Worm (Caenorhabditis elegans): ENCODE measurements around the gene cey-1.

DNA sequence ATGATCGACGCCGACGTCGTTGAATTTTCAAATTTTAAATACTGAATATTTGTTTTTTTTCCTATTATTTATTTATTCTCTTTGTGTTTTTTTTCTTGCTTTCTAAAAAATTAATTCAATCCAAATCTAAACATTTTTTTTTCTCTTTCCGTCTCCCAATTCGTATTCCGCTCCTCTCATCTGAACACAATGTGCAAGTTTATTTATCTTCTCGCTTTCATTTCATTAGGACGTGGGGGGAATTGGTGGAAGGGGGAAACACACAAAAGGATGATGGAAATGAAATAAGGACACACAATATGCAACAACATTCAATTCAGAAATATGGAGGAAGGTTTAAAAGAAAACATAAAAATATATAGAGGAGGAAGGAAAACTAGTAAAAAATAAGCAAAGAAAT is 13.2 kb downstream of the cey-1 start:
- no peak for TF ChIP-seq cnd-1 (tag; optimal IDR thresholded peaks at IDR 0.05)
- TF ChIP-seq snpc-4 (tag; optimal IDR thresholded peaks at IDR 0.05): no peak
- TF ChIP-seq lsy-2 (tag; optimal IDR thresholded peaks at IDR 0.05): no peak
- TF ChIP-seq mab-5 (tag; optimal IDR thresholded peaks at IDR 0.05): no peak
- no peak for TF ChIP-seq elt-1 (tag; optimal IDR thresholded peaks at IDR 0.05; ENCODE audit: borderline replicate concordance, insufficient read depth)
- TF ChIP-seq blmp-1 (tag; optimal IDR thresholded peaks at IDR 0.05): peak; percentile 83
- no peak for TF ChIP-seq elt-3 (tag; optimal IDR thresholded peaks at IDR 0.05)
- no peak for TF ChIP-seq flh-1 (GFP tag; optimal IDR thresholded peaks at IDR 0.05)
- no peak for TF ChIP-seq unc-62 (GFP tag; optimal IDR thresholded peaks at IDR 0.05)
- TF ChIP-seq nhr-76 (tag; optimal IDR thresholded peaks at IDR 0.05): no peak
- TF ChIP-seq nhr-28 (tag; optimal IDR thresholded peaks at IDR 0.05): no peak
